Worm (Caenorhabditis elegans) whole organism, young adult: ENCODE results near the gene drp-1.

ENCODE experiments used
- F22D6.2 ChIP-seq: sonication (generic microtip); optimal IDR thresholded peaks from 2 replicates; lab custom pipeline; 2016; ENCODE audit warnings: mild to moderate bottlenecking, missing genetic modification characterization, missing compliant biosample characterization
- F33H1.4 ChIP-seq: fragments of 200-800 bp; sonication (Bioruptor generic); IDR thresholded peaks from 2 replicates; pipeline ENCODE4 v1.3.6; 2022; ENCODE audit warnings: missing genetic modification reagents, missing genetic modification characterization, missing compliant biosample characterization
- F37B4.10 ChIP-seq: fragments of 200-800 bp; sonication (Bioruptor generic); IDR thresholded peaks from 2 replicates; pipeline ENCODE4 v1.3.6; 2022; ENCODE audit warnings: missing genetic modification characterization, missing compliant biosample characterization
- F55B11.4 ChIP-seq: sonication (generic microtip); optimal IDR thresholded peaks from 2 replicates; lab custom pipeline; 2016; ENCODE audit warnings: missing compliant biosample characterization, missing genetic modification characterization, borderline replicate concordance; ENCODE audit not compliant: insufficient read depth
- K11D2.4 ChIP-seq: fragments of 200-800 bp; sonication (Bioruptor generic); IDR thresholded peaks from 2 replicates; pipeline ENCODE4 v1.3.6; 2022; ENCODE audit warnings: missing genetic modification reagents, missing genetic modification characterization, missing compliant biosample characterization
- K12H6.12 ChIP-seq: fragments of 200-800 bp; sonication (Bioruptor generic); optimal IDR thresholded peaks from 2 replicates; lab custom pipeline; 2018; ENCODE audit warnings: mild to moderate bottlenecking, missing genetic modification characterization, missing compliant biosample characterization
- T07F8.4 ChIP-seq: sonication (generic microtip); optimal IDR thresholded peaks from 2 replicates; lab custom pipeline; 2016; ENCODE audit warnings: mild to moderate bottlenecking, missing genetic modification characterization, moderate library complexity, missing compliant biosample characterization
- Y79H2A.3 ChIP-seq: fragments of 200-800 bp; sonication (Bioruptor generic); conservative IDR thresholded peaks from 2 replicates; pipeline ENCODE4 v1.3.6; 2022; ENCODE audit warnings: missing genetic modification reagents, missing genetic modification characterization, missing compliant biosample characterization
- ZK185.1 ChIP-seq: sonication (generic microtip); optimal IDR thresholded peaks from 2 replicates; lab custom pipeline; 2016; ENCODE audit warnings: mild to moderate bottlenecking, missing genetic modification characterization, missing compliant biosample characterization; ENCODE audit not compliant: poor library complexity, severe bottlenecking
- akir-1 ChIP-seq: fragments of 200-800 bp; sonication (Bioruptor generic); optimal IDR thresholded peaks from 2 replicates; lab custom pipeline; 2018; ENCODE audit warnings: mild to moderate bottlenecking, missing genetic modification characterization, moderate library complexity, missing compliant biosample characterization
- athp-1 ChIP-seq: sonication (generic microtip); optimal IDR thresholded peaks from 2 replicates; lab custom pipeline; 2017; ENCODE audit warnings: mild to moderate bottlenecking, missing genetic modification characterization, missing compliant biosample characterization
- attf-3 ChIP-seq: fragments of 200-800 bp; sonication (Bioruptor generic); conservative IDR thresholded peaks from 2 replicates; pipeline ENCODE4 v1.3.6; 2022; ENCODE audit warnings: missing genetic modification reagents, missing genetic modification characterization, missing compliant biosample characterization
- attf-6 ChIP-seq: fragments of 200-800 bp; sonication (Bioruptor generic); IDR thresholded peaks from 2 replicates; pipeline ENCODE4 v1.3.6; 2022; ENCODE audit warnings: missing genetic modification reagents, missing genetic modification characterization, missing compliant biosample characterization
- cebp-2 ChIP-seq: fragments of 200-800 bp; sonication (Bioruptor generic); IDR thresholded peaks from 2 replicates; pipeline ENCODE4 v1.3.6; 2022; ENCODE audit warnings: missing genetic modification characterization, missing compliant biosample characterization
- ceh-100 ChIP-seq: fragments of 200-800 bp; sonication (Bioruptor generic); IDR thresholded peaks from 2 replicates; pipeline ENCODE4 v1.3.6; 2022; ENCODE audit warnings: missing genetic modification reagents, missing genetic modification characterization, missing compliant biosample characterization
- ceh-27 ChIP-seq: fragments of 200-800 bp; sonication (Bioruptor generic); optimal IDR thresholded peaks from 2 replicates; lab custom pipeline; 2018; ENCODE audit warnings: mild to moderate bottlenecking, missing genetic modification characterization, moderate library complexity, missing compliant biosample characterization
- chd-7 ChIP-seq: sonication (generic microtip); optimal IDR thresholded peaks from 2 replicates; lab custom pipeline; 2016; ENCODE audit warnings: mild to moderate bottlenecking, missing genetic modification characterization, moderate library complexity, missing compliant biosample characterization
- die-1 ChIP-seq: sonication (generic microtip); optimal IDR thresholded peaks from 2 replicates; lab custom pipeline; 2016; ENCODE audit warnings: missing genotype, mild to moderate bottlenecking, missing genetic modification characterization, missing compliant biosample characterization
- dpl-1 ChIP-seq: fragments of 150-350 bp; optimal IDR thresholded peaks from 2 replicates; lab custom pipeline; 2014; ENCODE audit warnings: missing biosample characterization, missing genetic modification reagents, missing genetic modification characterization
- hlh-26 ChIP-seq: fragments of 200-800 bp; sonication (Bioruptor generic); conservative IDR thresholded peaks from 2 replicates; pipeline ENCODE4 v1.3.6; 2022; ENCODE audit warnings: missing genetic modification reagents, missing genetic modification characterization, missing compliant biosample characterization
- hmg-1.2 ChIP-seq: fragments of 200-800 bp; sonication (Bioruptor generic); IDR thresholded peaks from 2 replicates; pipeline ENCODE4 v1.3.6; 2022; ENCODE audit warnings: missing genetic modification reagents, missing genetic modification characterization, missing compliant biosample characterization
- hmg-20 ChIP-seq: fragments of 200-800 bp; sonication (Bioruptor generic); IDR thresholded peaks from 2 replicates; pipeline ENCODE4 v1.3.6; 2022; ENCODE audit warnings: missing genetic modification reagents, missing genetic modification characterization, missing compliant biosample characterization
- hrde-1 ChIP-seq: sonication (generic microtip); optimal IDR thresholded peaks from 2 replicates; lab custom pipeline; 2016; ENCODE audit warnings: missing genetic modification characterization, mild to moderate bottlenecking, missing compliant biosample characterization, moderate library complexity, missing genotype, missing genetic modification reagents, borderline replicate concordance
- let-526 ChIP-seq: fragments of 200-800 bp; sonication (Bioruptor generic); IDR thresholded peaks from 2 replicates; pipeline ENCODE4 v1.3.6; 2022; ENCODE audit warnings: missing genetic modification reagents, missing genetic modification characterization, missing compliant biosample characterization
- let-607 ChIP-seq, 2 experiments: fragments of 200-800 bp in 1 of 2; sonication (Bioruptor generic) in 1 of 2; sonication (generic microtip) in 1 of 2; optimal IDR thresholded peaks; 2 replicates each; lab custom pipeline; 2016 to 2018; ENCODE audit warnings: mild to moderate bottlenecking in 2 of 2, missing compliant biosample characterization in 2 of 2, missing genetic modification characterization in 2 of 2, moderate library complexity in 2 of 2, missing genotype in 1 of 2
- lin-26 ChIP-seq: fragments of 200-800 bp; sonication (Bioruptor generic); IDR thresholded peaks from 2 replicates; pipeline ENCODE4 v1.3.6; 2022; ENCODE audit warnings: missing genetic modification reagents, missing genetic modification characterization, missing compliant biosample characterization
- lin-35 ChIP-seq, 3 experiments: fragments of 150-350 bp in 2 of 3; sonication (generic microtip) in 1 of 3; optimal IDR thresholded peaks; 2 replicates each; lab custom pipeline; 2014 to 2018; ENCODE audit warnings: missing biosample characterization in 3 of 3, missing genetic modification characterization in 3 of 3, missing genetic modification reagents in 3 of 3
- lin-40 ChIP-seq: sonication (generic microtip); optimal IDR thresholded peaks from 2 replicates; lab custom pipeline; 2016; ENCODE audit warnings: missing genetic modification characterization, mild to moderate bottlenecking, missing compliant biosample characterization, missing genotype, missing genetic modification reagents
- lir-1 ChIP-seq: fragments of 200-800 bp; sonication (Bioruptor generic); conservative IDR thresholded peaks from 2 replicates; pipeline ENCODE4 v1.3.6; 2022; ENCODE audit warnings: missing genetic modification reagents, missing genetic modification characterization, missing compliant biosample characterization
- lsy-27 ChIP-seq: sonication (generic microtip); optimal IDR thresholded peaks from 2 replicates; lab custom pipeline; 2017; ENCODE audit warnings: missing genetic modification characterization, mild to moderate bottlenecking, missing compliant biosample characterization, antibody characterized with exemption, missing genotype, borderline replicate concordance; ENCODE audit not compliant: insufficient read depth
- madf-8 ChIP-seq: fragments of 200-800 bp; sonication (Bioruptor generic); conservative IDR thresholded peaks from 2 replicates; pipeline ENCODE4 v1.3.6; 2022; ENCODE audit warnings: missing genetic modification reagents, missing genetic modification characterization, missing compliant biosample characterization
- mel-28 ChIP-seq: sonication (generic microtip); optimal IDR thresholded peaks from 2 replicates; lab custom pipeline; 2016; ENCODE audit warnings: borderline replicate concordance, mild to moderate bottlenecking, missing genetic modification characterization, missing compliant biosample characterization
- nfyb-1 ChIP-seq: fragments of 200-800 bp; sonication (Bioruptor generic); IDR thresholded peaks from 2 replicates; pipeline ENCODE4 v1.3.6; 2022; ENCODE audit warnings: missing genetic modification reagents, missing genetic modification characterization, missing compliant biosample characterization
- nhr-80 ChIP-seq: sonication (generic microtip); optimal IDR thresholded peaks from 2 replicates; lab custom pipeline; 2016; ENCODE audit warnings: missing genetic modification characterization, missing compliant biosample characterization
- sdz-38 ChIP-seq: sonication (generic microtip); optimal IDR thresholded peaks from 2 replicates; lab custom pipeline; 2016; ENCODE audit warnings: missing genotype, missing genetic modification characterization, missing compliant biosample characterization
- snpc-1.1 ChIP-seq: sonication (generic microtip); optimal IDR thresholded peaks from 2 replicates; lab custom pipeline; 2017; ENCODE audit warnings: missing genetic modification characterization, mild to moderate bottlenecking, missing compliant biosample characterization, antibody characterized with exemption, moderate library complexity, missing genotype, missing genetic modification reagents; ENCODE audit not compliant: insufficient read depth
- sptf-2 ChIP-seq: fragments of 200-800 bp; sonication (Bioruptor generic); optimal IDR thresholded peaks from 2 replicates; lab custom pipeline; 2018; ENCODE audit warnings: mild to moderate bottlenecking, missing genetic modification characterization, missing compliant biosample characterization
- tbp1 ChIP-seq: fragments of 200-800 bp; sonication (Bioruptor generic); optimal IDR thresholded peaks from 2 replicates; lab custom pipeline; 2018; ENCODE audit warnings: mild to moderate bottlenecking, missing genetic modification characterization, missing compliant biosample characterization
- xnd-1 ChIP-seq: sonication (generic microtip); optimal IDR thresholded peaks from 2 replicates; lab custom pipeline; 2016; ENCODE audit warnings: missing genotype, missing genetic modification reagents, missing genetic modification characterization, missing compliant biosample characterization
- ztf-3 ChIP-seq: fragments of 200-800 bp; sonication (Bioruptor generic); optimal IDR thresholded peaks from 2 replicates; lab custom pipeline; 2018; ENCODE audit warnings: mild to moderate bottlenecking, missing genetic modification characterization, missing compliant biosample characterization

drp-1 gene

ce11 chrIV:5582267-5582666 lies 44.0 kb downstream of the drp-1 start:
- TF ChIP-seq tbp1 (peak; percentile 27), attf-6 (GFP tag; lab: Robert Waterston, UW) (no peak), nhr-80 (tag; lab: Kevin White, UChicago) (peak; percentile 57), die-1 (tag; lab: Kevin White, UChicago) (no peak), ZK185.1 (peak; percentile 20), hmg-1.2 (peak; percentile 65; the same call in 1 of the 2 replicates), ceh-27 (peak; percentile 58), K12H6.12 (tag; lab: Kevin White, UChicago) (peak; percentile 69), lin-40 (tag; lab: Kevin White, UChicago) (peak; percentile 17)
- TF ChIP-seq, all 124 proteins: peak for 7

ce11 chrIV:5582760-5583159 lies 44.5 kb downstream of the drp-1 start:
- TF ChIP-seq nfyb-1 (GFP tag; lab: Robert Waterston, UW) (peak; percentile 25; the same call in 1 of the 2 replicates), K11D2.4 (GFP tag; lab: Robert Waterston, UW) (no peak)

DNA sequence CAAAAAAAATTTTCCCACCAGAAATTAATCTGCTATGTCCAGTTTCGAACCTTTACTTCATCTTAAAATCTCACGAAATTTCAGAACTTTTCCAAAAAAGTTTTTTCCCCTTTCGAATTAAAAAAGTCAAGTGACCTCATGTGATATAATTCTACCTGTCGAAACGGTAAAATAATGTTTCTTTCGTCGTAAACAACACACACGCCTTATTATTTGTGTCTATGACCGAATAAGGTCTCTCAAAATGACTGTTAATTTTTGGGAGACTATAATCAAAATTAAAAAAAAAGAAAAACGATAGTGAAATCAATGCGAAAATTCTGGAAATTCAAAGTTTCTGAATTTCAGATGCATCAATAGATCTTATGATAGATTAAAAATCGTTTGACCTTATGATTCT lies 44.9 kb downstream of the drp-1 start:
- TF ChIP-seq lsy-27, result no peak
- no peak for TF ChIP-seq Y79H2A.3 (GFP tag; lab: Robert Waterston, UW)
- no peak for TF ChIP-seq lin-26 (GFP tag; lab: Robert Waterston, UW)
- TF ChIP-seq mel-28 (tag; lab: Kevin White, UChicago), result no peak
- no peak for TF ChIP-seq let-607 (tag; optimal IDR thresholded peaks at IDR 0.05; lab: Kevin White, UChicago)
- no peak for TF ChIP-seq F37B4.10
- TF ChIP-seq cebp-2 (GFP tag; lab: Robert Waterston, UW), result no peak
- TF ChIP-seq let-526 (GFP tag; lab: Robert Waterston, UW), result no peak
- TF ChIP-seq nfyb-1 (GFP tag; lab: Robert Waterston, UW), result no peak
- TF ChIP-seq hmg-20, result no peak
- no peak for TF ChIP-seq hrde-1 (tag; lab: Kevin White, UChicago)
- no peak for TF ChIP-seq akir-1
- no peak for TF ChIP-seq ceh-100 (GFP tag; lab: Robert Waterston, UW)

DNA sequence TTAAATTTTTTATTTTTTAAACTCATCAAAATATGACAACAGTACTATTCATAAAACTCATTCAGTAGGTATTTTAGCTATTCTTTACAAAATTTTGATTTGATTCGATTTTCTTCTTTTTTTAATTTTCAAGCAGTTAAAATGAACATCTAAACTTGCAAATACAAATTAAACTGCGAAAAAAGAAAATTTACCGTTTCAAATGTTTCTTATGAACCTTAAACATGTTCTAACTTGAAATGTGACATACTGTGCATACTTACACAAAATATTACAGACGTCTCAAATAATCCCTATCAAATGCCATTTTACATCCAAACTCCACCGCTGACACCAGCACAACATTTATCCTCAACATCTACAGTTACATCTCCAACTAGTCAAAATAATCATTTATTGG lies 46.1 kb downstream of the drp-1 start, which contains the start of gene fkh-7:
Gene fkh-7 (plus strand): TSS at position 301 of the 400 bp plus-strand sequence.
- TF ChIP-seq F22D6.2 (tag; lab: Kevin White, UChicago) (no peak), chd-7 (tag; lab: Kevin White, UChicago) (no peak), ztf-3 (GFP tag; lab: Kevin White, UChicago) (no peak), hlh-26 (GFP tag; lab: Robert Waterston, UW) (no peak), attf-3 (GFP tag; lab: Robert Waterston, UW) (no peak), dpl-1 (GFP tag; lab: Kevin White, UChicago) (no peak), F37B4.10 (no peak), F55B11.4 (tag; lab: Kevin White, UChicago) (no peak), lin-35 (GFP tag; optimal IDR thresholded peaks at IDR 0.05; lab: Kevin White, UChicago) (no peak), tbp1 (no peak)

ce11 chrIV:5586320-5586720 lies 48.0 kb downstream of the drp-1 start:
- peak; percentile 28 for TF ChIP-seq ceh-27
- TF ChIP-seq sdz-38, result no peak
- no peak for TF ChIP-seq snpc-1.1 (tag; lab: Kevin White, UChicago)
- TF ChIP-seq T07F8.4 (tag; lab: Kevin White, UChicago), result no peak
- TF ChIP-seq K12H6.12 (tag; lab: Kevin White, UChicago), result peak; percentile 70
- no peak for TF ChIP-seq madf-8
- no peak for TF ChIP-seq lir-1 (GFP tag; lab: Robert Waterston, UW)
- TF ChIP-seq xnd-1 (tag; lab: Kevin White, UChicago), result no peak
- no peak for TF ChIP-seq tbp1
- TF ChIP-seq F33H1.4 (GFP tag; lab: Robert Waterston, UW), result no peak
- no peak for TF ChIP-seq F22D6.2 (tag; lab: Kevin White, UChicago)
- no peak for TF ChIP-seq sptf-2 (GFP tag; lab: Kevin White, UChicago)
- TF ChIP-seq athp-1 (tag; lab: Kevin White, UChicago), result no peak
